Fruit fly (Drosophila melanogaster) whole organism, embryonic: ENCODE results near the gene CG5808.

Experiments
- CG10209 ChIP-seq: fragments of 200-800 bp; sonication (Bioruptor generic); optimal IDR thresholded peaks from 3 replicates; lab custom pipeline; 2017; ENCODE audit warnings: missing biosample characterization, mild to moderate bottlenecking, missing genetic modification characterization, missing genetic modification reagents
- CG10462 ChIP-seq: fragments of 200-800 bp; sonication (Bioruptor generic); optimal IDR thresholded peaks from 2 replicates; lab custom pipeline; 2016; ENCODE audit warnings: missing biosample characterization, missing genetic modification characterization
- CG12219 ChIP-seq: fragments of 200-800 bp; sonication (Bioruptor generic); optimal IDR thresholded peaks from 3 replicates; lab custom pipeline; 2018; ENCODE audit warnings: missing biosample characterization, mild to moderate bottlenecking, missing genetic modification characterization
- CG12299 ChIP-seq: fragments of 200-800 bp; sonication (Bioruptor generic); optimal IDR thresholded peaks from 2 replicates; lab custom pipeline; 2018; ENCODE audit warnings: missing biosample characterization, mild to moderate bottlenecking, missing genetic modification characterization
- CG12391 ChIP-seq: fragments of 200-800 bp; sonication (Bioruptor generic); optimal IDR thresholded peaks from 3 replicates; lab custom pipeline; 2018; ENCODE audit warnings: missing biosample characterization, mild to moderate bottlenecking, missing genetic modification characterization, moderate library complexity
- CG13894 ChIP-seq: fragments of 200-800 bp; sonication (Bioruptor generic); optimal IDR thresholded peaks from 3 replicates; lab custom pipeline; 2018; ENCODE audit warnings: missing biosample characterization, mild to moderate bottlenecking, missing genetic modification characterization, moderate library complexity
- CG14860 ChIP-seq: fragments of 200-800 bp; sonication (Bioruptor generic); IDR thresholded peaks from 3 replicates; pipeline ENCODE4 v1.3.6; 2022; ENCODE audit warnings: missing biosample characterization, missing genetic modification characterization; ENCODE audit not compliant: partially characterized antibody
- CG15011 ChIP-seq: fragments of 200-800 bp; sonication (Bioruptor generic); optimal IDR thresholded peaks from 3 replicates; lab custom pipeline; 2018; ENCODE audit warnings: missing biosample characterization, mild to moderate bottlenecking, missing genetic modification characterization
- CG17186 ChIP-seq: fragments of 200-800 bp; sonication (Bioruptor generic); optimal IDR thresholded peaks from 3 replicates; lab custom pipeline; 2017; ENCODE audit warnings: missing biosample characterization, missing genetic modification reagents, missing genetic modification characterization
- CG1792 ChIP-seq: fragments of 200-800 bp; sonication (Bioruptor generic); optimal IDR thresholded peaks from 2 replicates; lab custom pipeline; 2016; ENCODE audit warnings: missing biosample characterization, missing genetic modification characterization
- CG2875 ChIP-seq: fragments of 200-800 bp; sonication (Bioruptor generic); optimal IDR thresholded peaks from 2 replicates; lab custom pipeline; 2017; ENCODE audit warnings: missing biosample characterization, mild to moderate bottlenecking, missing genetic modification characterization, missing genetic modification reagents
- CG3065 ChIP-seq: fragments of 200-800 bp; sonication (Bioruptor generic); optimal IDR thresholded peaks from 2 replicates; lab custom pipeline; 2016; ENCODE audit warnings: missing biosample characterization, missing genetic modification characterization
- CG31224 ChIP-seq: fragments of 200-800 bp; sonication (Bioruptor generic); IDR thresholded peaks from 2 replicates; pipeline ENCODE4 v1.3.6; 2022; ENCODE audit warnings: missing biosample characterization, missing genetic modification characterization
- CG3163 ChIP-seq: fragments of 200-800 bp; sonication (Bioruptor generic); optimal IDR thresholded peaks from 3 replicates; lab custom pipeline; 2016; ENCODE audit warnings: missing biosample characterization, missing genetic modification characterization
- CG34224 ChIP-seq: fragments of 200-800 bp; sonication (Bioruptor generic); IDR thresholded peaks from 3 replicates; pipeline ENCODE4 v1.3.6; 2022; ENCODE audit warnings: missing biosample characterization, missing genetic modification characterization; ENCODE audit not compliant: partially characterized antibody
- CG7745 ChIP-seq: fragments of 200-800 bp; sonication (Bioruptor generic); optimal IDR thresholded peaks from 2 replicates; lab custom pipeline; 2018; ENCODE audit warnings: missing biosample characterization, mild to moderate bottlenecking, missing genetic modification characterization, moderate library complexity
- CG8924 ChIP-seq: fragments of 200-800 bp; optimal IDR thresholded peaks from 3 replicates; lab custom pipeline; 2019; ENCODE audit warnings: missing biosample characterization, mild to moderate bottlenecking, missing genetic modification characterization, moderate library complexity
- CG9797 ChIP-seq: fragments of 200-800 bp; sonication (Bioruptor generic); optimal IDR thresholded peaks from 3 replicates; lab custom pipeline; 2018; ENCODE audit warnings: missing biosample characterization, mild to moderate bottlenecking, missing genetic modification characterization
- Camta ChIP-seq: fragments of 200-800 bp; sonication (Bioruptor generic); optimal IDR thresholded peaks from 2 replicates; lab custom pipeline; 2016; ENCODE audit warnings: missing biosample characterization, missing genetic modification characterization
- Elba2 ChIP-seq: fragments of 200-800 bp; sonication (Bioruptor generic); optimal IDR thresholded peaks from 3 replicates; lab custom pipeline; 2016; ENCODE audit warnings: missing biosample characterization, missing genetic modification characterization
- Gsc ChIP-seq: fragments of 200-800 bp; sonication (Bioruptor generic); IDR thresholded peaks from 2 replicates; pipeline ENCODE4 v1.3.6; 2022; ENCODE audit warnings: missing biosample characterization, missing genetic modification characterization
- Kr ChIP-seq: fragments of 200-800 bp; sonication (Bioruptor generic); optimal IDR thresholded peaks from 2 replicates; lab custom pipeline; 2017; ENCODE audit warnings: missing biosample characterization, mild to moderate bottlenecking, missing genetic modification characterization
- Mad ChIP-seq: fragments of 200-800 bp; sonication (Bioruptor generic); optimal IDR thresholded peaks from 2 replicates; lab custom pipeline; 2016; ENCODE audit warnings: missing biosample characterization, missing genetic modification characterization
- NfI ChIP-seq: fragments of 200-800 bp; sonication (Bioruptor generic); optimal IDR thresholded peaks from 3 replicates; lab custom pipeline; 2018; ENCODE audit warnings: missing biosample characterization, mild to moderate bottlenecking, missing genetic modification characterization, moderate library complexity
- Oli ChIP-seq: fragments of 200-800 bp; sonication (Bioruptor generic); optimal IDR thresholded peaks from 2 replicates; lab custom pipeline; 2018; ENCODE audit warnings: missing biosample characterization, mild to moderate bottlenecking, missing genetic modification characterization, moderate library complexity
- Sox100B ChIP-seq: fragments of 200-800 bp; sonication (Bioruptor generic); optimal IDR thresholded peaks from 3 replicates; lab custom pipeline; 2018; ENCODE audit warnings: missing biosample characterization, mild to moderate bottlenecking, missing genetic modification characterization
- Ssrp ChIP-seq: fragments of 200-800 bp; sonication (Bioruptor generic); optimal IDR thresholded peaks from 2 replicates; lab custom pipeline; 2018; ENCODE audit warnings: missing biosample characterization, mild to moderate bottlenecking, missing genetic modification characterization, moderate library complexity
- Taf1 ChIP-seq: fragments of 200-800 bp; sonication (Bioruptor generic); IDR thresholded peaks from 2 replicates; pipeline ENCODE4 v1.3.6; 2022; ENCODE audit warnings: missing biosample characterization, missing genetic modification characterization
- Trl ChIP-seq, 3 experiments: fragments of >200 bp in 2 of 3; fragments of 200-800 bp in 1 of 3; sonication (Bioruptor generic) in 1 of 3; optimal IDR thresholded peaks; 2 replicates in 1 of 3; 3 replicates in 2 of 3; lab custom pipeline; 2016 to 2017; ENCODE audit warnings: missing biosample characterization in 1 of 3, missing genetic modification characterization in 1 of 3
- Vsx1 ChIP-seq: fragments of 200-800 bp; sonication (Bioruptor generic); optimal IDR thresholded peaks from 2 replicates; lab custom pipeline; 2017; ENCODE audit warnings: missing biosample characterization, mild to moderate bottlenecking, missing genetic modification characterization, missing genetic modification reagents
- ash1 ChIP-seq: fragments of 200-800 bp; sonication (Bioruptor generic); optimal IDR thresholded peaks from 2 replicates; lab custom pipeline; 2018; ENCODE audit warnings: missing biosample characterization, mild to moderate bottlenecking, missing genetic modification characterization
- bowl ChIP-seq: fragments of 200-800 bp; sonication (Bioruptor generic); IDR thresholded peaks from 2 replicates; pipeline ENCODE4 v1.3.6; 2022; ENCODE audit warnings: missing biosample characterization, missing genetic modification characterization
- br ChIP-seq: fragments of >200 bp; optimal IDR thresholded peaks from 2 replicates; lab custom pipeline; 2017
- bsh ChIP-seq, 2 experiments: fragments of 200-800 bp; sonication (Bioruptor generic); optimal IDR thresholded peaks; 2 replicates each; lab custom pipeline; 2017 to 2018; ENCODE audit warnings: mild to moderate bottlenecking in 2 of 2, missing biosample characterization in 2 of 2, missing genetic modification characterization in 2 of 2, moderate library complexity in 1 of 2
- btn ChIP-seq: fragments of 200-800 bp; sonication (Bioruptor generic); optimal IDR thresholded peaks from 2 replicates; lab custom pipeline; 2016; ENCODE audit warnings: missing biosample characterization, missing genetic modification characterization
- caup ChIP-seq: fragments of 200-800 bp; sonication (Bioruptor generic); optimal IDR thresholded peaks from 3 replicates; lab custom pipeline; 2017; ENCODE audit warnings: missing biosample characterization, mild to moderate bottlenecking, missing genetic modification characterization, moderate library complexity; ENCODE audit not compliant: severe bottlenecking
- dm ChIP-seq: fragments of 200-800 bp; sonication (Bioruptor generic); optimal IDR thresholded peaks from 3 replicates; lab custom pipeline; 2016; ENCODE audit warnings: missing biosample characterization, missing genetic modification characterization
- exex ChIP-seq: fragments of 200-800 bp; sonication (Bioruptor generic); optimal IDR thresholded peaks from 4 replicates; lab custom pipeline; 2018; ENCODE audit warnings: missing biosample characterization, mild to moderate bottlenecking, missing genetic modification characterization, moderate library complexity
- fd64A ChIP-seq: fragments of 200-800 bp; sonication (Bioruptor generic); optimal IDR thresholded peaks from 3 replicates; lab custom pipeline; 2018; ENCODE audit warnings: missing biosample characterization, mild to moderate bottlenecking, missing genetic modification characterization
- gt ChIP-seq: fragments of 200-800 bp; sonication (Bioruptor generic); IDR thresholded peaks from 2 replicates; pipeline ENCODE4 v1.3.6; 2022; ENCODE audit warnings: missing biosample characterization, missing genetic modification characterization
- lmd ChIP-seq: fragments of 200-800 bp; sonication (Bioruptor generic); IDR thresholded peaks from 2 replicates; pipeline ENCODE4 v1.3.6; 2022; ENCODE audit warnings: missing biosample characterization, missing genetic modification characterization
- lov ChIP-seq, 2 experiments: fragments of 200-800 bp in 1 of 2; fragments of >200 bp in 1 of 2; sonication (Bioruptor generic) in 1 of 2; IDR thresholded peaks in 1 of 2; optimal IDR thresholded peaks in 1 of 2; 2 replicates in 1 of 2; 3 replicates in 1 of 2; pipeline versions ENCODE4 v1.3.6 to Lab custom; 2017 to 2022; ENCODE audit warnings: missing biosample characterization in 1 of 2, missing genetic modification characterization in 1 of 2
- mirr ChIP-seq: fragments of 200-800 bp; sonication (Bioruptor generic); optimal IDR thresholded peaks from 3 replicates; lab custom pipeline; 2018; ENCODE audit warnings: missing biosample characterization, mild to moderate bottlenecking, missing genetic modification characterization
- repo ChIP-seq: fragments of 200-800 bp; sonication (Bioruptor generic); optimal IDR thresholded peaks from 2 replicates; lab custom pipeline; 2016; ENCODE audit warnings: missing biosample characterization, missing genetic modification characterization
- sr ChIP-seq: fragments of 200-800 bp; sonication (Bioruptor generic); IDR thresholded peaks from 3 replicates; pipeline ENCODE4 v1.3.6; 2022; ENCODE audit warnings: missing biosample characterization, missing genetic modification characterization
- tup ChIP-seq: fragments of 200-800 bp; sonication (Bioruptor generic); optimal IDR thresholded peaks from 2 replicates; lab custom pipeline; 2016; ENCODE audit warnings: missing biosample characterization, mild to moderate bottlenecking, missing genetic modification characterization, moderate library complexity
- yki ChIP-seq: fragments of >200 bp; optimal IDR thresholded peaks from 3 replicates; lab custom pipeline; 2018

CG5808 gene

DNA sequence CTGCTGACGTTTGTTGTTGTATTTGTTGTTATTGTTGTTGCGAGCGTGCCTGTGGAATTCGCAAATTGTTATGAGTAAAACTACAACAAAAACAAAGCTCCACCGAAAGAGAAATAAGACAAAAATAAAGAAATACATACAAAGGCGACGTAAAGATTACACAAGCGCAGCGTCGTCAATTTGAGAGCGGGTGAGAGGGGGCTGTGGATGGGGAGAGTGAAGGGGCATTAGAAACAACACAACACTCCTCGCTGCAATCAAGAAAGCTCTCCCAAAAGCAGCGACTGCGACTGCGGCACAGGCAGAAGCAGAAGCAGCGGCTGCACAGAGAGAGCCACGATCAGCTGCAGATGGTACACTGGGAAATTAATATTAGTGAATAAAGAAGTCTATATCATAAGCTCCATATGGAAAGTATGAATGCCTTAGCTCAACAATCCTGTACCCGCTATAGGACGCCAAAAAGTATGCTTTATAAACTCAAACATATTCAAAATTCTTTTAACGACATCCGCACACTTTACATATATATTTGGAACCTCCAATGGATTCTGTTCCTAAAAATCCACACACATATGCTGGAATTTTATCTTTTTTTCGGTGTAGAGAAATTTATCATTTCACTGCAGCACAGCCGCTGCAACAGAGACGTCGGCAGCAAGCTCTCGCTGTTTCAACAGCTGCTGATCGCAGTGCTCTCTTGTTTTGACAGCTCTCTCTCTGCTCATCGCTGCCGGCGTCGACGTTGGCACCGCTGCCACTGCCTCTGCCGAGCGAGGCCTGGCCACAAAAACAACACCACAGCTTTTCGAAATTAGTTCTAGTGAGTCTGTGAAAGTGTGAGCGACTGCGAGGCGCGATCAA, 48.0 kb downstream of the CG5808 start, which contains the start of gene CG13631 (continued):
- peak; percentile 49; the same call in 1 of the 3 replicates for TF ChIP-seq sr (GFP tag; lab: Robert Waterston, UW)
- no peak for TF ChIP-seq Taf1
- no peak for TF ChIP-seq yki
- TF ChIP-seq CG9797 (GFP tag; lab: Kevin White, UChicago) = peak; percentile 32
- no peak for TF ChIP-seq Elba2
- TF ChIP-seq CG10209 (GFP tag; lab: Kevin White, UChicago) = peak; percentile 93
- peak; percentile 90 for TF ChIP-seq CG17186 (GFP tag; lab: Kevin White, UChicago)
- no peak for TF ChIP-seq ash1
- TF ChIP-seq CG14860 = no peak
- peak; percentile 88 for TF ChIP-seq Gsc (GFP tag; lab: Robert Waterston, UW)
- TF ChIP-seq Ssrp (tag; lab: Kevin White, UChicago) = peak; percentile 98
- TF ChIP-seq NfI (GFP tag; lab: Kevin White, UChicago) = peak; percentile 91
- TF ChIP-seq Mad (GFP tag; lab: Kevin White, UChicago) = peak; percentile 88
- TF ChIP-seq gt = peak; percentile 92
- TF ChIP-seq repo (GFP tag; lab: Kevin White, UChicago) = peak; percentile 90
- TF ChIP-seq btn (GFP tag; lab: Kevin White, UChicago) = peak; percentile 94
- TF ChIP-seq Trl (optimal IDR thresholded peaks at IDR 0.05; lab: Kevin White, UChicago) = peak; percentile 66 to 67
- peak; percentile 93 for TF ChIP-seq Trl (GFP tag; optimal IDR thresholded peaks at IDR 0.05; lab: Kevin White, UChicago)
- peak; percentile 95 for TF ChIP-seq CG8924 (tag; lab: Kevin White, UChicago)
- TF ChIP-seq CG12299 (tag; lab: Kevin White, UChicago) = peak; percentile 78
- peak; percentile 97 for TF ChIP-seq Sox100B (GFP tag; lab: Kevin White, UChicago)
- peak; percentile 41 for TF ChIP-seq exex (tag; lab: Kevin White, UChicago)
- TF ChIP-seq fd64A (GFP tag; lab: Kevin White, UChicago) = peak; percentile 90
- TF ChIP-seq CG31224 (GFP tag; lab: Robert Waterston, UW) = no peak; the same call in 1 of the 2 replicates
- no peak for TF ChIP-seq lov (optimal IDR thresholded peaks at IDR 0.05; lab: Kevin White, UChicago)
- TF ChIP-seq lov (GFP tag; IDR thresholded peaks at IDR 0.05; lab: Robert Waterston, UW) = peak; percentile 87
- TF ChIP-seq br (lab: Kevin White, UChicago) = no peak
- TF ChIP-seq Vsx1 (GFP tag; lab: Kevin White, UChicago) = peak; percentile 81
- peak; percentile 94 for TF ChIP-seq lmd
- peak; percentile 92 for TF ChIP-seq CG1792 (GFP tag; lab: Kevin White, UChicago)
- TF ChIP-seq CG13894 (tag; lab: Kevin White, UChicago) = no peak
- TF ChIP-seq CG12391 = peak; percentile 94
- no peak for TF ChIP-seq Kr
- TF ChIP-seq CG3065 = peak; percentile 83
- TF ChIP-seq mirr (GFP tag; lab: Kevin White, UChicago) = no peak
- TF ChIP-seq CG15011 = peak; percentile 78
- peak; percentile 97 for TF ChIP-seq CG2875 (GFP tag; lab: Kevin White, UChicago)
- peak; percentile 52 for TF ChIP-seq CG3163 (GFP tag; lab: Kevin White, UChicago)
- TF ChIP-seq dm (GFP tag; lab: Kevin White, UChicago) = peak; percentile 83
- TF ChIP-seq CG34224 (GFP tag; lab: Robert Waterston, UW) = no peak
- TF ChIP-seq CG12219 (GFP tag; lab: Kevin White, UChicago) = peak; percentile 92
- peak; percentile 91 to 98 for TF ChIP-seq bsh (GFP tag; optimal IDR thresholded peaks at IDR 0.05; lab: Kevin White, UChicago)
- peak; percentile 96 for TF ChIP-seq Camta (GFP tag; lab: Kevin White, UChicago)
- TF ChIP-seq CG10462 (GFP tag; lab: Kevin White, UChicago) = peak; percentile 96
- TF ChIP-seq CG7745 (tag; lab: Kevin White, UChicago) = no peak
- peak; percentile 77 for TF ChIP-seq tup
- TF ChIP-seq Oli (tag; lab: Kevin White, UChicago) = peak; percentile 98
- TF ChIP-seq bowl (GFP tag; lab: Robert Waterston, UW) = peak; percentile 23; the same call in 1 of the 2 replicates
- peak; percentile 69 for TF ChIP-seq caup (GFP tag; lab: Kevin White, UChicago)
